Fruit fly (Drosophila melanogaster) whole organism, embryonic: ENCODE measurements around the gene CG16719.

Experiments used
- Aef1 ChIP-seq: fragments of 200-800 bp; sonication (Bioruptor generic); IDR thresholded peaks from 3 replicates; pipeline ENCODE4 v1.3.6; 2022; ENCODE audit warnings: missing biosample characterization, missing genetic modification characterization
- Bteb2 ChIP-seq: fragments of 200-800 bp; sonication (Bioruptor generic); optimal IDR thresholded peaks from 2 replicates; lab custom pipeline; 2016; ENCODE audit warnings: missing biosample characterization, missing genetic modification characterization
- CG10209 ChIP-seq: fragments of 200-800 bp; sonication (Bioruptor generic); optimal IDR thresholded peaks from 3 replicates; lab custom pipeline; 2017; ENCODE audit warnings: missing biosample characterization, mild to moderate bottlenecking, missing genetic modification characterization, missing genetic modification reagents
- CG10431 ChIP-seq: fragments of 200-800 bp; sonication (Bioruptor generic); optimal IDR thresholded peaks from 3 replicates; lab custom pipeline; 2018; ENCODE audit warnings: missing biosample characterization, mild to moderate bottlenecking, missing genetic modification characterization
- CG10565 ChIP-seq: fragments of 200-800 bp; sonication (Bioruptor generic); optimal IDR thresholded peaks from 3 replicates; lab custom pipeline; 2016; ENCODE audit warnings: missing biosample characterization, mild to moderate bottlenecking, missing genetic modification characterization
- CG12155 ChIP-seq: fragments of 200-800 bp; sonication (Bioruptor generic); optimal IDR thresholded peaks from 3 replicates; lab custom pipeline; 2016; ENCODE audit warnings: missing biosample characterization, missing genetic modification characterization
- CG12236 ChIP-seq: fragments of 200-800 bp; sonication (Bioruptor generic); optimal IDR thresholded peaks from 2 replicates; lab custom pipeline; 2016; ENCODE audit warnings: missing biosample characterization, missing genetic modification characterization
- CG1233 ChIP-seq: fragments of 200-800 bp; sonication (Bioruptor generic); optimal IDR thresholded peaks from 4 replicates; lab custom pipeline; 2018; ENCODE audit warnings: missing biosample characterization, mild to moderate bottlenecking, missing genetic modification characterization
- CG13123 ChIP-seq: fragments of 200-800 bp; sonication (Bioruptor generic); optimal IDR thresholded peaks from 2 replicates; lab custom pipeline; 2016; ENCODE audit warnings: missing biosample characterization, missing genetic modification characterization
- CG13287 ChIP-seq: fragments of 200-800 bp; sonication (Bioruptor generic); IDR thresholded peaks from 2 replicates; pipeline ENCODE4 v1.3.6; 2022; ENCODE audit warnings: missing biosample characterization, missing genetic modification characterization; ENCODE audit not compliant: partially characterized antibody
- CG15696 ChIP-seq: fragments of 200-800 bp; sonication (Bioruptor generic); optimal IDR thresholded peaks from 2 replicates; lab custom pipeline; 2019; ENCODE audit warnings: missing biosample characterization, mild to moderate bottlenecking, missing genetic modification characterization, moderate library complexity
- CG17186 ChIP-seq: fragments of 200-800 bp; sonication (Bioruptor generic); optimal IDR thresholded peaks from 3 replicates; lab custom pipeline; 2017; ENCODE audit warnings: missing biosample characterization, missing genetic modification reagents, missing genetic modification characterization
- CG17328 ChIP-seq: fragments of 200-800 bp; sonication (Bioruptor generic); IDR thresholded peaks from 2 replicates; pipeline ENCODE4 v1.3.6; 2022; ENCODE audit warnings: missing biosample characterization, missing genetic modification characterization
- CG1792 ChIP-seq: fragments of 200-800 bp; sonication (Bioruptor generic); optimal IDR thresholded peaks from 2 replicates; lab custom pipeline; 2016; ENCODE audit warnings: missing biosample characterization, missing genetic modification characterization
- CG18599 ChIP-seq: fragments of 200-800 bp; sonication (Bioruptor generic); optimal IDR thresholded peaks from 3 replicates; lab custom pipeline; 2017; ENCODE audit warnings: missing biosample characterization, missing genetic modification characterization, mild to moderate bottlenecking, moderate library complexity, missing genetic modification reagents
- CG18619 ChIP-seq: fragments of 200-800 bp; sonication (Bioruptor generic); optimal IDR thresholded peaks from 3 replicates; lab custom pipeline; 2017; ENCODE audit warnings: missing biosample characterization, mild to moderate bottlenecking, missing genetic modification characterization
- CG2116 ChIP-seq: fragments of 200-800 bp; sonication (Bioruptor generic); optimal IDR thresholded peaks from 3 replicates; lab custom pipeline; 2018; ENCODE audit warnings: missing biosample characterization, mild to moderate bottlenecking, missing genetic modification characterization
- CG31441 ChIP-seq: fragments of 200-800 bp; sonication (Bioruptor generic); IDR thresholded peaks from 2 replicates; pipeline ENCODE4 v1.3.6; 2022; ENCODE audit warnings: missing biosample characterization, missing genetic modification characterization
- CG32767 ChIP-seq: fragments of 200-800 bp; sonication (Bioruptor generic); IDR thresholded peaks from 2 replicates; pipeline ENCODE4 v1.3.6; 2022; ENCODE audit warnings: missing biosample characterization, missing genetic modification characterization
- CG43689 ChIP-seq: fragments of 200-800 bp; sonication (Bioruptor generic); IDR thresholded peaks from 2 replicates; pipeline ENCODE4 v1.3.6; 2022; ENCODE audit warnings: missing biosample characterization, missing genetic modification characterization
- CG6683 ChIP-seq: fragments of 200-800 bp; sonication (Bioruptor generic); optimal IDR thresholded peaks from 2 replicates; lab custom pipeline; 2017; ENCODE audit warnings: missing biosample characterization, mild to moderate bottlenecking, missing genetic modification characterization, missing genetic modification reagents
- CG6765 ChIP-seq: fragments of 200-800 bp; sonication (Bioruptor generic); optimal IDR thresholded peaks from 3 replicates; lab custom pipeline; 2017; ENCODE audit warnings: missing biosample characterization, mild to moderate bottlenecking, missing genetic modification characterization
- CG8281 ChIP-seq: fragments of 200-800 bp; sonication (Bioruptor generic); optimal IDR thresholded peaks from 2 replicates; lab custom pipeline; 2018; ENCODE audit warnings: missing biosample characterization, mild to moderate bottlenecking, missing genetic modification characterization, moderate library complexity
- CG8290 ChIP-seq, 3 experiments: fragments of 200-800 bp; sonication (Bioruptor generic); optimal IDR thresholded peaks; 2 replicates each; lab custom pipeline; 2016 to 2019; ENCODE audit warnings: missing biosample characterization in 3 of 3, missing genetic modification characterization in 3 of 3, mild to moderate bottlenecking in 2 of 3, moderate library complexity in 1 of 3
- CG8478 ChIP-seq: fragments of >200 bp; optimal IDR thresholded peaks from 2 replicates; lab custom pipeline; 2018
- Doc3 ChIP-seq: fragments of 200-800 bp; sonication (Bioruptor generic); IDR thresholded peaks from 3 replicates; pipeline ENCODE4 v1.3.6; 2022; ENCODE audit warnings: missing biosample characterization, missing genetic modification characterization; ENCODE audit not compliant: partially characterized antibody
- Gsc ChIP-seq: fragments of 200-800 bp; sonication (Bioruptor generic); IDR thresholded peaks from 2 replicates; pipeline ENCODE4 v1.3.6; 2022; ENCODE audit warnings: missing biosample characterization, missing genetic modification characterization
- HHEX ChIP-seq: fragments of 200-800 bp; sonication (Bioruptor generic); optimal IDR thresholded peaks from 3 replicates; lab custom pipeline; 2017; ENCODE audit warnings: missing biosample characterization, mild to moderate bottlenecking, missing genetic modification characterization, missing genetic modification reagents
- HLHmδ ChIP-seq: fragments of 200-800 bp; sonication (Bioruptor generic); optimal IDR thresholded peaks from 2 replicates; lab custom pipeline; 2018; ENCODE audit warnings: missing biosample characterization, mild to moderate bottlenecking, missing genetic modification characterization, moderate library complexity
- Hr39 ChIP-seq: fragments of >200 bp; optimal IDR thresholded peaks from 2 replicates; lab custom pipeline; 2017
- Mad ChIP-seq: fragments of 200-800 bp; sonication (Bioruptor generic); optimal IDR thresholded peaks from 2 replicates; lab custom pipeline; 2016; ENCODE audit warnings: missing biosample characterization, missing genetic modification characterization
- Mes4 ChIP-seq: fragments of 200-800 bp; sonication (Bioruptor generic); optimal IDR thresholded peaks from 2 replicates; lab custom pipeline; 2016; ENCODE audit warnings: missing biosample characterization, missing genetic modification characterization
- Vsx1 ChIP-seq: fragments of 200-800 bp; sonication (Bioruptor generic); optimal IDR thresholded peaks from 2 replicates; lab custom pipeline; 2017; ENCODE audit warnings: missing biosample characterization, mild to moderate bottlenecking, missing genetic modification characterization, missing genetic modification reagents
- YL-1 ChIP-seq: fragments of 200-800 bp; sonication (Bioruptor generic); optimal IDR thresholded peaks from 3 replicates; lab custom pipeline; 2017; ENCODE audit warnings: missing biosample characterization, mild to moderate bottlenecking, missing genetic modification characterization
- ash1 ChIP-seq: fragments of 200-800 bp; sonication (Bioruptor generic); optimal IDR thresholded peaks from 2 replicates; lab custom pipeline; 2018; ENCODE audit warnings: missing biosample characterization, mild to moderate bottlenecking, missing genetic modification characterization
- bab2 ChIP-seq: fragments of 200-800 bp; sonication (Bioruptor generic); optimal IDR thresholded peaks from 2 replicates; lab custom pipeline; 2016; ENCODE audit warnings: missing biosample characterization, missing genetic modification characterization
- bsh ChIP-seq, 2 experiments: fragments of 200-800 bp; sonication (Bioruptor generic); optimal IDR thresholded peaks; 2 replicates each; lab custom pipeline; 2017 to 2018; ENCODE audit warnings: mild to moderate bottlenecking in 2 of 2, missing biosample characterization in 2 of 2, missing genetic modification characterization in 2 of 2, moderate library complexity in 1 of 2
- exex ChIP-seq: fragments of 200-800 bp; sonication (Bioruptor generic); optimal IDR thresholded peaks from 4 replicates; lab custom pipeline; 2018; ENCODE audit warnings: missing biosample characterization, mild to moderate bottlenecking, missing genetic modification characterization, moderate library complexity
- lbe ChIP-seq: fragments of 200-800 bp; sonication (Bioruptor generic); optimal IDR thresholded peaks from 2 replicates; lab custom pipeline; 2016; ENCODE audit warnings: missing biosample characterization, mild to moderate bottlenecking, missing genetic modification characterization
- nom ChIP-seq: fragments of 200-800 bp; sonication (Bioruptor generic); optimal IDR thresholded peaks from 2 replicates; lab custom pipeline; 2017; ENCODE audit warnings: missing biosample characterization, missing genetic modification characterization, mild to moderate bottlenecking, moderate library complexity, missing genetic modification reagents
- pho ChIP-seq: fragments of 200-800 bp; sonication (Bioruptor generic); optimal IDR thresholded peaks from 2 replicates; lab custom pipeline; 2016; ENCODE audit warnings: missing biosample characterization, missing genetic modification characterization
- phol ChIP-seq: fragments of 200-800 bp; sonication (Bioruptor generic); optimal IDR thresholded peaks from 3 replicates; lab custom pipeline; 2018; ENCODE audit warnings: missing biosample characterization, mild to moderate bottlenecking, missing genetic modification characterization, moderate library complexity
- prd ChIP-seq, 3 experiments: fragments of >200 bp in 2 of 3; fragments of 200-800 bp in 1 of 3; sonication (Bioruptor generic) in 1 of 3; optimal IDR thresholded peaks in 2 of 3; IDR thresholded peaks in 1 of 3; 2 replicates in 2 of 3; 3 replicates in 1 of 3; pipeline versions ENCODE4 v1.3.6 to Lab custom; 2017 to 2022; ENCODE audit warnings: missing biosample characterization in 1 of 3, missing genetic modification characterization in 1 of 3
- psq ChIP-seq: fragments of 200-800 bp; sonication (Bioruptor generic); optimal IDR thresholded peaks from 2 replicates; lab custom pipeline; 2017; ENCODE audit warnings: missing biosample characterization, missing genetic modification characterization
- pzg ChIP-seq: fragments of 200-800 bp; sonication (Bioruptor generic); optimal IDR thresholded peaks from 3 replicates; lab custom pipeline; 2018; ENCODE audit warnings: missing biosample characterization, mild to moderate bottlenecking, missing genetic modification characterization, moderate library complexity
- salm ChIP-seq: fragments of 200-800 bp; sonication (Bioruptor generic); optimal IDR thresholded peaks from 2 replicates; lab custom pipeline; 2018; ENCODE audit warnings: missing biosample characterization, mild to moderate bottlenecking, missing genetic modification characterization
- trh ChIP-seq: fragments of 200-800 bp; sonication (Bioruptor generic); optimal IDR thresholded peaks from 2 replicates; lab custom pipeline; 2016; ENCODE audit warnings: missing biosample characterization, missing genetic modification characterization
- tx ChIP-seq: fragments of 200-800 bp; sonication (Bioruptor generic); optimal IDR thresholded peaks from 2 replicates; lab custom pipeline; 2016; ENCODE audit warnings: missing biosample characterization, missing genetic modification characterization
- z ChIP-seq: fragments of 200-800 bp; sonication (Bioruptor generic); IDR thresholded peaks from 3 replicates; pipeline ENCODE4 v1.3.6; 2022; ENCODE audit warnings: missing biosample characterization, missing genetic modification characterization
- zen ChIP-seq: fragments of 200-800 bp; sonication (Bioruptor generic); optimal IDR thresholded peaks from 3 replicates; lab custom pipeline; 2018; ENCODE audit warnings: missing biosample characterization, mild to moderate bottlenecking, missing genetic modification characterization, moderate library complexity

CG16719 gene

DNA sequence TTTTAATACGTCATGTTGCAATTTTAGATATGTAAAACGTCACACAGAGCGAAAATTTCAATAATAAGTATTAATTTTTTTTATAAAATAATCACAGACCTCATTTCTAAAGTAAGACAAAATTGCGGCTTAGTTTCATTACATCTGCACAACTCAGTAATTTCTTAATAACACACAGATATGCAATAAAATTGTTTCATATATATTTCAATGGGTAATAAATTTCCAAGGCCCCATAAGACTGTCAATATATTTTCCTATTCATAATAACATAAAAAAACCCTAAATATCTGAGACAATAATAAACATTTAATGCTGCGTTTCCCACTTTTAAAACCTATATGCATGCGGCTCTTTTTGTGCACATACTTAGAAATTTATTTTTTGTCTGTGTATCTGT, 10.7 kb downstream of the CG16719 start (continued):
- TF ChIP-seq CG18599 (GFP tag; lab: Kevin White, UChicago) = peak; percentile 4
- TF ChIP-seq CG18619 = peak; percentile 13
- TF ChIP-seq Mad = no peak
- TF ChIP-seq CG6683 = no peak
- no peak for TF ChIP-seq pzg (GFP tag; lab: Kevin White, UChicago)
- no peak for TF ChIP-seq CG1233 (GFP tag; lab: Kevin White, UChicago)
- TF ChIP-seq HLHmδ = no peak
- TF ChIP-seq CG12236 (GFP tag; lab: Kevin White, UChicago) = no peak
- peak; percentile 6 for TF ChIP-seq CG6765 (GFP tag; lab: Kevin White, UChicago)
- TF ChIP-seq CG1792 = no peak
- TF ChIP-seq CG8290 (GFP tag; optimal IDR thresholded peaks at IDR 0.05; lab: Kevin White, UChicago) = no peak
- TF ChIP-seq CG8290 (tag; optimal IDR thresholded peaks at IDR 0.05; lab: Kevin White, UChicago) = no peak
- no peak for TF ChIP-seq pho (GFP tag; lab: Kevin White, UChicago)
- no peak for TF ChIP-seq tx (GFP tag; lab: Kevin White, UChicago)
- TF ChIP-seq YL-1 (GFP tag; lab: Kevin White, UChicago) = no peak
- TF ChIP-seq Aef1 = no peak
- TF ChIP-seq trh (GFP tag; lab: Kevin White, UChicago) = no peak
- TF ChIP-seq CG10209 (GFP tag; lab: Kevin White, UChicago) = peak; percentile 61
- TF ChIP-seq Hr39 (lab: Kevin White, UChicago) = no peak
- TF ChIP-seq HHEX (GFP tag; lab: Kevin White, UChicago) = peak; percentile 2
- TF ChIP-seq z (GFP tag; lab: Robert Waterston, UW) = no peak
- no peak for TF ChIP-seq CG13287
- peak; percentile 6 for TF ChIP-seq Vsx1 (GFP tag; lab: Kevin White, UChicago)
- TF ChIP-seq exex (tag; lab: Kevin White, UChicago) = no peak
- peak; percentile 11 for TF ChIP-seq bab2 (GFP tag; lab: Kevin White, UChicago)
- no peak for TF ChIP-seq psq (GFP tag; lab: Kevin White, UChicago)
- no peak for TF ChIP-seq Bteb2
- TF ChIP-seq Gsc (GFP tag; lab: Robert Waterston, UW) = no peak
- TF ChIP-seq phol (tag; lab: Kevin White, UChicago) = peak; percentile 41
- TF ChIP-seq CG12155 (GFP tag; lab: Kevin White, UChicago) = no peak
- TF ChIP-seq CG8281 (tag; lab: Kevin White, UChicago) = peak; percentile 16
- no peak for TF ChIP-seq CG17328
- TF ChIP-seq nom = no peak
- TF ChIP-seq CG32767 = no peak
- peak in 1 of 2 experiments; percentile 21 for TF ChIP-seq bsh (GFP tag; optimal IDR thresholded peaks at IDR 0.05; lab: Kevin White, UChicago)
- TF ChIP-seq prd (optimal IDR thresholded peaks at IDR 0.05; lab: Kevin White, UChicago) = no peak
- TF ChIP-seq prd (GFP tag; IDR thresholded peaks at IDR 0.05; lab: Robert Waterston, UW) = 0 out of 3 replicates have a peak, but pooled peaks have one; percentile 11
- TF ChIP-seq salm (tag; lab: Kevin White, UChicago) = peak; percentile 10
- TF ChIP-seq ash1 (GFP tag; lab: Kevin White, UChicago) = no peak
- no peak for TF ChIP-seq lbe (GFP tag; lab: Kevin White, UChicago)
- TF ChIP-seq CG10565 (GFP tag; lab: Kevin White, UChicago) = no peak
- no peak for TF ChIP-seq CG43689 (GFP tag; lab: Robert Waterston, UW)
- no peak for TF ChIP-seq CG17186 (GFP tag; lab: Kevin White, UChicago)
- no peak for TF ChIP-seq Doc3 (GFP tag; lab: Robert Waterston, UW)
- TF ChIP-seq zen (tag; lab: Kevin White, UChicago) = no peak
- no peak for TF ChIP-seq CG8478 (lab: Kevin White, UChicago)
- TF ChIP-seq CG2116 (GFP tag; lab: Kevin White, UChicago) = no peak
- TF ChIP-seq CG13123 (GFP tag; lab: Kevin White, UChicago) = no peak
- peak; percentile 59; the same call in 1 of the 2 replicates for TF ChIP-seq CG31441 (GFP tag; lab: Robert Waterston, UW)
- no peak for TF ChIP-seq Mes4
- no peak for TF ChIP-seq CG10431
- no peak for TF ChIP-seq CG15696 (tag; lab: Kevin White, UChicago)
